Worm (Caenorhabditis elegans) whole organism, mixed stage, embryonic: ENCODE results near the gene lido-12.

Experiments used
- M03D4.4 ChIP-seq: sonication (generic microtip); optimal IDR thresholded peaks from 2 replicates; lab custom pipeline; 2017; ENCODE audit warnings: mild to moderate bottlenecking, missing genetic modification characterization, missing compliant biosample characterization
- blmp-1 ChIP-seq: fragments of 150-350 bp; optimal IDR thresholded peaks from 2 replicates; lab custom pipeline; 2014; ENCODE audit warnings: missing biosample characterization, missing genetic modification characterization
- ceh-39 ChIP-seq: fragments of 150-350 bp; optimal IDR thresholded peaks from 2 replicates; lab custom pipeline; 2014; ENCODE audit warnings: missing biosample characterization, missing genetic modification characterization
- ceh-43 ChIP-seq: fragments of 200-800 bp; sonication (Bioruptor generic); optimal IDR thresholded peaks from 2 replicates; lab custom pipeline; 2018; ENCODE audit warnings: mild to moderate bottlenecking, missing genetic modification characterization, moderate library complexity, missing compliant biosample characterization
- ceh-83 ChIP-seq: fragments of 200-800 bp; sonication (Bioruptor generic); optimal IDR thresholded peaks from 2 replicates; lab custom pipeline; 2018; ENCODE audit warnings: mild to moderate bottlenecking, missing genetic modification characterization, missing compliant biosample characterization
- ces-1 ChIP-seq: fragments of 150-350 bp; optimal IDR thresholded peaks from 2 replicates; lab custom pipeline; 2014; ENCODE audit warnings: missing biosample characterization, missing genetic modification reagents, missing genetic modification characterization
- drap-1 ChIP-seq: fragments of 200-800 bp; sonication (Bioruptor generic); optimal IDR thresholded peaks from 3 replicates; lab custom pipeline; 2018; ENCODE audit warnings: mild to moderate bottlenecking, missing genetic modification characterization, missing compliant biosample characterization
- elt-1 ChIP-seq: sonication (generic microtip); optimal IDR thresholded peaks from 2 replicates; lab custom pipeline; 2017; ENCODE audit warnings: missing genetic modification characterization, mild to moderate bottlenecking, missing compliant biosample characterization, antibody characterized with exemption, moderate library complexity, borderline replicate concordance; ENCODE audit not compliant: insufficient read depth
- elt-3 ChIP-seq: fragments of 150-350 bp; optimal IDR thresholded peaks from 2 replicates; lab custom pipeline; 2014; ENCODE audit warnings: missing biosample characterization, missing genetic modification characterization
- ham-2 ChIP-seq: fragments of 200-800 bp; sonication (Bioruptor generic); optimal IDR thresholded peaks from 2 replicates; lab custom pipeline; 2018; ENCODE audit warnings: mild to moderate bottlenecking, missing genetic modification characterization, missing compliant biosample characterization
- hlh-1 ChIP-seq: fragments of 150-350 bp; optimal IDR thresholded peaks from 2 replicates; lab custom pipeline; 2014; ENCODE audit warnings: missing biosample characterization, missing genetic modification reagents, missing genetic modification characterization
- lin-13 ChIP-seq: fragments of 150-350 bp; optimal IDR thresholded peaks from 2 replicates; lab custom pipeline; 2014; ENCODE audit warnings: missing biosample characterization, missing genetic modification characterization
- lin-32 ChIP-seq: fragments of 200-800 bp; sonication (Bioruptor generic); optimal IDR thresholded peaks from 2 replicates; lab custom pipeline; 2018; ENCODE audit warnings: mild to moderate bottlenecking, missing genetic modification characterization, missing compliant biosample characterization
- lsy-2 ChIP-seq: fragments of 150-350 bp; optimal IDR thresholded peaks from 2 replicates; lab custom pipeline; 2014; ENCODE audit warnings: missing biosample characterization, missing genetic modification characterization
- mab-5 ChIP-seq: fragments of 150-350 bp; optimal IDR thresholded peaks from 2 replicates; lab custom pipeline; 2014; ENCODE audit warnings: missing biosample characterization, missing genetic modification characterization
- nhr-12 ChIP-seq: fragments of 150-350 bp; optimal IDR thresholded peaks from 2 replicates; lab custom pipeline; 2014; ENCODE audit warnings: missing biosample characterization, missing genetic modification characterization
- nhr-2 ChIP-seq: fragments of 150-350 bp; optimal IDR thresholded peaks from 2 replicates; lab custom pipeline; 2014; ENCODE audit warnings: missing biosample characterization, missing genetic modification characterization
- nhr-28 ChIP-seq: fragments of 150-350 bp; optimal IDR thresholded peaks from 2 replicates; lab custom pipeline; 2014; ENCODE audit warnings: missing biosample characterization, missing genetic modification characterization
- pha-4 ChIP-seq: fragments of 150-350 bp; optimal IDR thresholded peaks from 2 replicates; lab custom pipeline; 2018; ENCODE audit warnings: missing biosample characterization, missing genetic modification reagents, missing genetic modification characterization
- snpc-4 ChIP-seq: fragments of 150-350 bp; optimal IDR thresholded peaks from 2 replicates; lab custom pipeline; 2014; ENCODE audit warnings: missing biosample characterization, missing genetic modification characterization
- sptf-1 ChIP-seq: sonication (generic microtip); optimal IDR thresholded peaks from 2 replicates; lab custom pipeline; 2017; ENCODE audit warnings: mild to moderate bottlenecking, missing genetic modification characterization, moderate library complexity, missing compliant biosample characterization
- tbx-8 ChIP-seq: fragments of 200-800 bp; sonication (Bioruptor generic); optimal IDR thresholded peaks from 2 replicates; lab custom pipeline; 2018; ENCODE audit warnings: mild to moderate bottlenecking, missing genetic modification characterization, moderate library complexity, missing compliant biosample characterization
- unc-120 ChIP-seq: sonication (generic microtip); optimal IDR thresholded peaks from 2 replicates; lab custom pipeline; 2017; ENCODE audit warnings: missing genetic modification characterization, missing compliant biosample characterization; ENCODE audit not compliant: poor library complexity, severe bottlenecking
- unc-39 ChIP-seq: fragments of 150-350 bp; optimal IDR thresholded peaks from 2 replicates; lab custom pipeline; 2014; ENCODE audit warnings: missing biosample characterization, missing genetic modification characterization
- unc-62 ChIP-seq: fragments of 150-350 bp; optimal IDR thresholded peaks from 2 replicates; lab custom pipeline; 2014; ENCODE audit warnings: missing biosample characterization, missing genetic modification reagents, missing genetic modification characterization
- zip-8 ChIP-seq: fragments of 150-350 bp; optimal IDR thresholded peaks from 2 replicates; lab custom pipeline; 2014; ENCODE audit warnings: missing biosample characterization, missing genetic modification characterization
- ztf-11 ChIP-seq: fragments of 150-350 bp; optimal IDR thresholded peaks from 2 replicates; lab custom pipeline; 2014; ENCODE audit warnings: missing biosample characterization, missing genetic modification characterization

Gene lido-12

DNA sequence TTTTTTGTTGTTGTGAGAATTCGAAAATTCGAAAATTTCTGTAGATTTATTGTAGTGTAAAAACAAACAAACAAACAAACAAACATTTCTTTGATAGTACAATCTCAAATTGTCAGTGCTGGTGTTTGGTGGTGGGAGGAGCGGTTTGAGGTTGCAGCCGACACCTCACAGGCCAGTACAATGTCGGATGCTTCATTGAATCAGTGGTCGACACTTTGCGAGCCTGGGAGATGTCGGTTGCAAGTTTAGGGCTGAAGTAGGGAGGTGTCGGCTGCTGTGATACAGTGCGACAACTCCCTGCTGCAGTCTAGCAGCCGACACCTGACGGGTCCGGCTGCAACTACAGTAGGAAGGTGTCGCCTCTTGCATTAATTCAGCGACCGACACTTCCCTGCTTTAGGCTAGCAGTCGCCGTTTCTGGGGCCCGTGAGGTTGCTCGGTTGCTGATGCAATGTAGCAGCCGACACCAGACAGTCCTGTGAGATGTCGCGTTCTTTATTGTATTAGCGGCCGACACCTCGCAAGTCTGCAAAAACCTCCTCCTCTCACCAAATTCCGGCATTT, 19.6 kb upstream of the lido-12 start:
- TF ChIP-seq pha-4 (tag; lab: Kevin White, UChicago) (no peak), ces-1 (GFP tag; lab: Kevin White, UChicago) (no peak), unc-39 (no peak)

ce11 chrII:2987122-2987556, 18.5 kb upstream of the lido-12 start:
- TF ChIP-seq nhr-28 (tag; lab: Kevin White, UChicago) (no peak), ham-2 (GFP tag; lab: Kevin White, UChicago) (no peak), nhr-12 (no peak)

DNA sequence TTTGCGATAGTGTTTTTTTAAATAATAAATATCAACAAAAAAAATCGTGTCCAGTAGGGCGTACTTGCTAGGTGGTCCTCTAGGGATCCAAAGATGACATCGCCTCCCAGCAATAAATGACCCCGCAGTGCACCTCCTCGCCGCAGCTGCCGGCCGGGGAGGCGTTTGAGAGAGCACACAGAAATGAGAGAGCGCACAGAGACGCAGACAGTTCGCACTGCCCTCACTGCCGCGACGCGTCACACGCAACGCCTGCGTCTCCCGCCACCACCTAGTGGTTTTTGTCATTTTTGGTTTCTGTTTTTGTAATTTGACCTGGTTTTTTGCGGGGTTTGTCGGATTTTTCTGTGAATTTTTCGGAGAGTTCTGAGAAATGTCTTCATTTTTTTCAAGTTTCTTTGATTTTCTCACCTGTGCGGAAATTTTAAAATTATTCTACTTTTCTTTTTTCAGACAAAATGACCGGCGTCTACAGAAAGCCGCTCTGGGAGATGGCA, 17.7 kb upstream of the lido-12 start, which contains the start of gene lido-7:
lido-7 (plus strand) TSS at position 447 of the 497 bp plus-strand sequence.
- TF ChIP-seq elt-3 (tag; lab: Kevin White, UChicago) (no peak), snpc-4 (tag; lab: Kevin White, UChicago) (no peak), hlh-1 (tag; lab: Kevin White, UChicago) (peak; percentile 8), sptf-1 (tag; lab: Kevin White, UChicago) (peak; percentile 40), nhr-2 (tag; lab: Kevin White, UChicago) (peak; percentile 30), pha-4 (tag; lab: Kevin White, UChicago) (peak; percentile 12), nhr-12 (no peak), lin-13 (tag; lab: Kevin White, UChicago) (peak; percentile 5), lsy-2 (tag; lab: Kevin White, UChicago) (peak; percentile 25), M03D4.4 (tag; lab: Kevin White, UChicago) (peak; percentile 3), drap-1 (GFP tag; lab: Kevin White, UChicago) (no peak), unc-120 (tag; lab: Kevin White, UChicago) (peak; percentile 37), lin-32 (peak; percentile 21)

ce11 chrII:2990089-2990488, 15.5 kb upstream of the lido-12 start:
- peak; percentile 52 for TF ChIP-seq ham-2 (GFP tag; lab: Kevin White, UChicago)
- no peak for TF ChIP-seq elt-1 (tag; lab: Kevin White, UChicago)
- TF ChIP-seq blmp-1 (tag; lab: Kevin White, UChicago) = no peak
- TF ChIP-seq zip-8 = no peak
- TF ChIP-seq drap-1 (GFP tag; lab: Kevin White, UChicago) = no peak
- TF ChIP-seq hlh-1 (tag; lab: Kevin White, UChicago) = no peak
- no peak for TF ChIP-seq lin-32
- no peak for TF ChIP-seq ceh-83 (GFP tag; lab: Kevin White, UChicago)
- no peak for TF ChIP-seq M03D4.4 (tag; lab: Kevin White, UChicago)

DNA sequence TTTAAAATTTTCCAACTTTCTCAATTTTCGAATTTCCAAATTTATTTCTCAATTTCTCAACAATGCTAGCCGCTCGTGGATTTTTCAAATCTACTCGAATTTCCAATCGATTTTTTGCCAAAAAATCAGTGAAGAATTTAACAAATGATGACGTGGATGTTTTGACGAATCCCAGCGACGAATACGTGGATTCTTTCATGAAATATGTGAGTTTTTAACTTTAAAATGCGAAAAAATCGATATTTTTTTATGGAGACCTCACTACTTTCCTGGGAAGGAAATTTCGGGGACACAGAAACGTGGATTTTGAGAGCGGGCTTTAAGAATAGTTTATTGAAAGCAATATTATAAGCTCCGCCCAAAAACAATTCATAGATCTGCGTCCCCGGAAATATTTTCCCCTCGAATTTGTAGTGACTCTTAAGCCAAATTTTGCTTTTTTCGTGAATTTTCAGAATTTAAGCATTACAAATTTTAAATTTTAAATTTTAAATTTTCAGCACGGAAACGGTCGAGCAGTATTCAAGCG, 14.0 kb upstream of the lido-12 start, which contains the start of gene K08A2.2:
K08A2.2 (plus strand) TSS at position 51 of the 529 bp plus-strand sequence.
- TF ChIP-seq lin-13 (tag; lab: Kevin White, UChicago) = no peak
- no peak for TF ChIP-seq tbx-8 (GFP tag; lab: Kevin White, UChicago)
- no peak for TF ChIP-seq ces-1 (GFP tag; lab: Kevin White, UChicago)
- TF ChIP-seq drap-1 (GFP tag; lab: Kevin White, UChicago) = no peak
- TF ChIP-seq, all 35 proteins: peak for 0

DNA sequence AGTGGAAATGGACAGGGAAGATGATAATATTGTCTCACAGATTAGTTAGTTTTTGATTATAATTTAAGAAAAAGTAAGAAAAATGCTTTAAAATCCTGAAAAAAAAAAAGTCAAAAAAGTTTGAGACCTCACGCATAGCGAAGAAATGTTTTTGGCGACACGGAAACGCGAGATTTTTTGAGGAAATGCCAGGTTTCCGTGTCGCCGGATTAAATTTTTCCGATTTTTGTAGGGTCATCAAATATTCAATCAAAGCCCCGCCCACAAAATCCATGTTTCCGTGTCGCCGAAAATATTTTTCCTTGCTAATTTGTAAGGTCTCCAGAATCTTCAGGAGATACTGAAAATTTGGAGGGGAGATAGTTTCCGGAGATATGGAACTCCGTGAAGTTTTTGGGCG, 13.3 kb upstream of the lido-12 start:
- TF ChIP-seq nhr-12 (no peak), mab-5 (tag; lab: Kevin White, UChicago) (no peak), hlh-1 (tag; lab: Kevin White, UChicago) (no peak), nhr-28 (tag; lab: Kevin White, UChicago) (no peak), ceh-39 (tag; lab: Kevin White, UChicago) (no peak), ceh-43 (GFP tag; lab: Kevin White, UChicago) (no peak), zip-8 (no peak), ceh-83 (GFP tag; lab: Kevin White, UChicago) (no peak), lin-13 (tag; lab: Kevin White, UChicago) (no peak), lin-32 (no peak), unc-62 (GFP tag; lab: Kevin White, UChicago) (no peak), pha-4 (tag; lab: Kevin White, UChicago) (no peak), ztf-11 (tag; lab: Kevin White, UChicago) (no peak)
